Fruit fly (Drosophila melanogaster) whole organism, prepupa: ENCODE data around the gene Nelf-A.
A peak's percentile ranks its signal among the peaks of the same experiment; 100 is the strongest.

Source experiments
- Blimp-1 ChIP-seq: fragments of 200-800 bp; sonication (Bioruptor generic); optimal IDR thresholded peaks from 3 replicates; lab custom pipeline; 2017; ENCODE audit warnings: missing biosample characterization, missing genetic modification characterization, mild to moderate bottlenecking, moderate library complexity, missing genetic modification reagents
- CG11902 ChIP-seq: fragments of 200-800 bp; sonication (Bioruptor generic); optimal IDR thresholded peaks from 3 replicates; lab custom pipeline; 2016; ENCODE audit warnings: missing biosample characterization, missing genetic modification characterization
- CG1621 ChIP-seq: fragments of 200-800 bp; sonication (Bioruptor generic); optimal IDR thresholded peaks from 3 replicates; lab custom pipeline; 2018; ENCODE audit warnings: missing biosample characterization, mild to moderate bottlenecking, missing genetic modification characterization
- CG16779 ChIP-seq: fragments of 200-800 bp; sonication (Bioruptor generic); optimal IDR thresholded peaks from 3 replicates; lab custom pipeline; 2017; ENCODE audit warnings: missing biosample characterization, mild to moderate bottlenecking, missing genetic modification characterization
- CG3032 ChIP-seq: fragments of 200-800 bp; optimal IDR thresholded peaks from 2 replicates; lab custom pipeline; 2019; ENCODE audit warnings: missing biosample characterization, mild to moderate bottlenecking, missing genetic modification characterization, moderate library complexity
- CG34406 ChIP-seq: fragments of 200-800 bp; sonication (Bioruptor generic); optimal IDR thresholded peaks from 3 replicates; lab custom pipeline; 2016; ENCODE audit warnings: missing biosample characterization, missing genetic modification characterization
- CG6276 ChIP-seq: fragments of 200-800 bp; sonication (Bioruptor generic); optimal IDR thresholded peaks from 2 replicates; lab custom pipeline; 2017; ENCODE audit warnings: missing biosample characterization, mild to moderate bottlenecking, missing genetic modification characterization
- Eip78C ChIP-seq: fragments of 200-800 bp; sonication (Bioruptor generic); peaks from one replicate; lab custom pipeline; 2016; ENCODE audit warnings: missing biosample characterization, missing genetic modification characterization
- Hr4 ChIP-seq: fragments of 200-800 bp; sonication (Bioruptor generic); optimal IDR thresholded peaks from 3 replicates; lab custom pipeline; 2016; ENCODE audit warnings: missing biosample characterization, missing genetic modification characterization
- OdsH ChIP-seq: fragments of 200-800 bp; sonication (Bioruptor generic); optimal IDR thresholded peaks from 3 replicates; lab custom pipeline; 2016; ENCODE audit warnings: missing biosample characterization, missing genetic modification characterization
- Smox ChIP-seq: fragments of 200-800 bp; sonication (Bioruptor generic); optimal IDR thresholded peaks from 3 replicates; lab custom pipeline; 2016; ENCODE audit warnings: missing biosample characterization, missing genetic modification characterization
- Sox102F ChIP-seq: fragments of 200-800 bp; sonication (Bioruptor generic); optimal IDR thresholded peaks from 2 replicates; lab custom pipeline; 2016; ENCODE audit warnings: missing biosample characterization, mild to moderate bottlenecking, missing genetic modification characterization
- Sox15 ChIP-seq: fragments of 200-800 bp; sonication (Bioruptor generic); optimal IDR thresholded peaks from 3 replicates; lab custom pipeline; 2016; ENCODE audit warnings: missing biosample characterization, missing genetic modification characterization
- achi ChIP-seq: fragments of 200-800 bp; sonication (Bioruptor generic); optimal IDR thresholded peaks from 3 replicates; lab custom pipeline; 2016; ENCODE audit warnings: missing biosample characterization, missing genetic modification characterization
- dsx ChIP-seq: fragments of 200-800 bp; optimal IDR thresholded peaks from 3 replicates; lab custom pipeline; 2019; ENCODE audit warnings: missing biosample characterization, mild to moderate bottlenecking, missing genetic modification characterization, moderate library complexity; ENCODE audit not compliant: poor library complexity, severe bottlenecking
- fkh ChIP-seq: fragments of 200-800 bp; sonication (Bioruptor generic); optimal IDR thresholded peaks from 3 replicates; lab custom pipeline; 2017; ENCODE audit warnings: missing biosample characterization, mild to moderate bottlenecking, missing genetic modification characterization, moderate library complexity
- svp ChIP-seq: fragments of 200-800 bp; sonication (Bioruptor generic); peaks from one replicate; lab custom pipeline; 2016; ENCODE audit warnings: missing biosample characterization, missing genetic modification characterization
- vri ChIP-seq: fragments of 200-800 bp; sonication (Bioruptor generic); optimal IDR thresholded peaks from 3 replicates; lab custom pipeline; 2016; ENCODE audit warnings: missing biosample characterization, mild to moderate bottlenecking, missing genetic modification characterization

Nelf-A gene

DNA sequence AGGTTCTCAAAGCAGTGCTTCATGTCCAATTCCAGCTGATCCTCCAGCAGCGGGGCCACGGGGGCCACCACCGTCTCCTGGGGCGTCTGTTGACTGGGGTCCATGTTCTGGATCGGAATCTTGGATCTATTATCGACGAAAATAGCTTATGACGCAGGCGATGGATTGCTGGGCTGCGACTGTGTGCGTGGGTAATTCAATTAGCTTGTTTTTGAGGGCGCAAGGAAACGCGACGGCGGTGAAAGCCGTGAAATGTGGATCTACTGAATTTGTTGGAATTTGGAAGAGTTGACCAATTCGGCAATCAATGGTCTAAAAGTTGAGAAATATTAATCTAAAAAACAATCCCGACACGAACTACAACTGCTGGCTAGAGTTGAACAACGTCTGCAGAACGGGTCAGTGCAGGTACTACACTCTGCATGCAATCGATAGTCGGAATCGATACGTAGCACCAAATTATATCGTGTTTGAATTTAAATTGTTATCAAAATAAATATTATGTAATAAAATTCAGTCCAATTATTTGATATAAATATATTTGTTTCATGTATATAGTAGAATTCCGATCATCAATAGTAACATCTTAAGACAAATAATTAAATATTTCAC, 50.0 kb downstream of the Nelf-A start, which contains the start of gene CG3308 (continued):
- TF ChIP-seq Sox102F (GFP tag; lab: Kevin White, UChicago) (peak; percentile 15), OdsH (GFP tag; lab: Kevin White, UChicago) (peak; percentile 34), Sox15 (GFP tag; lab: Kevin White, UChicago) (no peak), CG6276 (no peak), CG16779 (tag; lab: Kevin White, UChicago) (no peak), CG1621 (tag; lab: Kevin White, UChicago) (no peak), Hr4 (GFP tag; lab: Kevin White, UChicago) (peak; percentile 8), CG3032 (tag; lab: Kevin White, UChicago) (no peak), CG11902 (no peak)

DNA sequence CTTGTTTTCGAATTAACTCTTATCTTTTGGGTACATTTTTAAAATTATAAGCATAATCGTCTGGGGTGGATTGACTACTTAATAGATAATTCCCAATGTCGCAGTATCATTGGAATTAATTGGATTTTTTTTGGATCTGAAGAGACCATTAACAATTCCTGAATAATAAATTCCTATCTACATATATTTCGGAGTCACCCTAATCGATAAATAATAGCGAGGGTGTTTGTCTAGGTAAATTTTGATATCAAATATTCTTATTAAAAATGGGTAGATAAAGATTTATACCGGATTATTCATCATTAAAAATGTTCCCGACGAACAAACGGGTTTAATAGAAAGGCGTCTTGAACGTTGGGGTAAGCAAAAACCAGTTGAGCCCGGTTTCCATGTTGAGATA, 51.4 kb downstream of the Nelf-A start:
- TF ChIP-seq Blimp-1 = no peak
- peak; percentile 51 for TF ChIP-seq Eip78C (GFP tag; lab: Kevin White, UChicago)
- no peak for TF ChIP-seq CG34406
- no peak for TF ChIP-seq Smox (GFP tag; lab: Kevin White, UChicago)
- TF ChIP-seq fkh (GFP tag; lab: Kevin White, UChicago) = no peak
- no peak for TF ChIP-seq dsx (GFP tag; lab: Kevin White, UChicago)

DNA sequence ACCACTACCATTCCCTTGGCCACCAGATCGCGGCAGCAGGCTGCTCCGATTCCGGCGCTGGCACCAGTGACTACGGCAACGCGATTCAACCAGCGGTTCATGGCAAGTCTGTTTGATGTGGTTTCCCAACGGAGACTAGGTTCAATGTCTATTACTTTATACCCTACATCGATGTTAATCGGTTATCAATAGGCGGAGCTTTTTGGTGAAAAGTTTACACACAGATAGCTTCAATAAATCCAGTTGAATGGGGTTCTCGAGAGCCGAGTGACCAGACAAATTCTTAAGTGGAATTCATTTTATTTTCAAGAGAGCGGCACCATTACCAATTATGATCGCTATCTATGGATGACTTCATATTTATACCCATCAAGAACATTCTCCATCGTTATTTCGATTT, 52.6 kb downstream of the Nelf-A start, which contains the start of gene CG3301:
CG3301 (minus strand) TSS at position 139 of the 400 bp plus-strand sequence.
- TF ChIP-seq vri (GFP tag; lab: Kevin White, UChicago) (no peak), achi (GFP tag; lab: Kevin White, UChicago) (no peak), svp (peak; percentile 77)
